Fruit fly (Drosophila melanogaster): ENCODE results near the gene Ucp4B.

dm6 chr2L:5998383-5998782 is 28.7 kb downstream of the Ucp4B start:
- TF ChIP-seq Myc (optimal IDR thresholded peaks at IDR 0.05) = no peak
- TF ChIP-seq insv (optimal IDR thresholded peaks at IDR 0.05) = no peak
- TF ChIP-seq h (optimal IDR thresholded peaks at IDR 0.05) = no peak
- no peak for TF ChIP-seq psq (optimal IDR thresholded peaks at IDR 0.05)
